Worm (Caenorhabditis elegans): ENCODE measurements around the gene F44F4.3.

DNA sequence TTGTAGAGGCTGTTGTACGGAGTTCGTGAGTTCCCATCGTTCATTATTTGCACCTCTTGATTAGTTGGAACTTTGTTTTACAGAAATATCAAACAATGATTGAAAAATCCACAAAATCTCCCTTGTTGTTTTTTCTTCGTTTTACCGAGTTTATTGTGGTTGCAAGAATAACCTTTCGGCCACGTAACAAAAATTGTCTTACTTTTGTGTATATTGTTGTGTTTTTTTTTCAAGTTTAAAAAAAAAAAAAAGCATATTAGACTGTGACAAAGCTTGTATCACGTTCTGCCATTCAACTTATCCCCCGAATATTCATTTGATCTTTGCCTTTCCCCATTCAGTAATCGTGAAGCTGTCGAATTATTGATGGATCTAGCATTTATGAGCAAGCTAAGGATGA, 31.5 kb upstream of the F44F4.3 start, which contains the start of gene F44F4.10:
- no peak for TF ChIP-seq ama-1 (optimal IDR thresholded peaks at IDR 0.05)
- no peak for TF ChIP-seq B0310.2 (tag; optimal IDR thresholded peaks at IDR 0.05)
- TF ChIP-seq aly-1 (tag; optimal IDR thresholded peaks at IDR 0.05): no peak
- TF ChIP-seq F13C5.2 (tag; optimal IDR thresholded peaks at IDR 0.05): no peak
- TF ChIP-seq tbx-11 (GFP tag; IDR thresholded peaks at IDR 0.05): no peak
- TF ChIP-seq hnd-1 (tag; optimal IDR thresholded peaks at IDR 0.05): no peak
- TF ChIP-seq flt-1 (GFP tag; IDR thresholded peaks at IDR 0.05): no peak
- TF ChIP-seq pes-1 (GFP tag; IDR thresholded peaks at IDR 0.05): no peak
- TF ChIP-seq tbx-37 (GFP tag; conservative IDR thresholded peaks at IDR 0.05): no peak
- TF ChIP-seq ets-7 (tag; optimal IDR thresholded peaks at IDR 0.05): no peak

All from whole organism, early embryonic.